Fruit fly (Drosophila melanogaster) Kc167 (cell line): ENCODE results near the gene CG43980.

Source experiments
- Sin3A ChIP-seq: fragments of >200 bp; optimal IDR thresholded peaks from 2 replicates; lab custom pipeline; 2018; ENCODE audit warnings: missing external identifiers
- insv ChIP-seq: fragments of >200 bp; optimal IDR thresholded peaks from 3 replicates; lab custom pipeline; 2018; ENCODE audit warnings: missing external identifiers

DNA sequence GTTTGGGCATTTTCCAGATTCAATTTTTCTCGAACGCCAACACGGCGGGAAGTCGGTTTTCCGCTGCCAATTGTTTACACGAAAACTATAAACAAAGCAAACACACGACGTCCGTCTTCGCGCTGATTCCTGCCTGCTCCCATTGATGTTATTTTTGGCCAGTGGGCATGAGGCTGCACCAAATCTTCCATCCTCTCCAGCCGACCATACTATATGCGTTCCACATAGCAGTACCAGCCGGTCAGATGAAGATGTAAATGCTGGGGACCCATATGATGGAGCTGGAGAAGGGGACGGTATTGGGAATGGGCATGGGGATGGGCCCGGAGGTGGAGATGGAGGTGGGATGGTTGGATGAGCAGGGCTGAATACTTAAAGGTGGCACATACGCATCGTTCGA lies 22.8 kb downstream of the CG43980 start:
- TF ChIP-seq insv (lab: Kevin White, UChicago) (no peak), Sin3A (lab: Kevin White, UChicago) (no peak)
